Fruit fly (Drosophila melanogaster) whole organism, embryonic: ENCODE data around the gene NijC.
"Not testable (repeated sequence)": the region's sequence is repeated elsewhere in the genome, so short reads cannot be mapped to it uniquely, and the experiment has no call there.

Source experiments
- Aef1 ChIP-seq: fragments of 200-800 bp; sonication (Bioruptor generic); IDR thresholded peaks from 3 replicates; pipeline ENCODE4 v1.3.6; 2022; ENCODE audit warnings: missing biosample characterization, missing genetic modification characterization
- Atf-2 ChIP-seq: fragments of 200-800 bp; sonication (Bioruptor generic); optimal IDR thresholded peaks from 2 replicates; lab custom pipeline; 2016; ENCODE audit warnings: missing biosample characterization, missing genetic modification characterization
- BEAF-32 ChIP-seq: fragments of 200-800 bp; sonication (Bioruptor generic); optimal IDR thresholded peaks from 3 replicates; lab custom pipeline; 2017; ENCODE audit warnings: missing biosample characterization, missing genetic modification characterization, mild to moderate bottlenecking, moderate library complexity, missing genetic modification reagents
- CG1024 ChIP-seq: fragments of 200-800 bp; sonication (Bioruptor generic); IDR thresholded peaks from 2 replicates; pipeline ENCODE4 v1.3.6; 2022; ENCODE audit warnings: missing biosample characterization, missing genetic modification characterization
- CG10366 ChIP-seq: fragments of 200-800 bp; sonication (Bioruptor generic); IDR thresholded peaks from 2 replicates; pipeline ENCODE4 v1.3.6; 2022; ENCODE audit warnings: missing biosample characterization, missing genetic modification characterization
- CG11093 ChIP-seq: fragments of 200-800 bp; sonication (Bioruptor generic); IDR thresholded peaks from 3 replicates; pipeline ENCODE4 v1.3.6; 2022; ENCODE audit warnings: missing biosample characterization, missing genetic modification characterization
- CG11247 ChIP-seq: fragments of 200-800 bp; sonication (Bioruptor generic); IDR thresholded peaks from 2 replicates; pipeline ENCODE4 v1.3.6; 2022; ENCODE audit warnings: missing biosample characterization, missing genetic modification characterization
- CG14441 ChIP-seq: fragments of 200-800 bp; sonication (Bioruptor generic); IDR thresholded peaks from 2 replicates; pipeline ENCODE4 v1.3.6; 2022; ENCODE audit warnings: missing biosample characterization, missing genetic modification characterization
- CG14667 ChIP-seq: fragments of 200-800 bp; sonication (Bioruptor generic); IDR thresholded peaks from 2 replicates; pipeline ENCODE4 v1.3.6; 2022; ENCODE audit warnings: missing biosample characterization, missing genetic modification characterization
- CG17802 ChIP-seq: fragments of 200-800 bp; sonication (Bioruptor generic); optimal IDR thresholded peaks from 2 replicates; lab custom pipeline; 2018; ENCODE audit warnings: missing biosample characterization, mild to moderate bottlenecking, missing genetic modification characterization, moderate library complexity
- CG30020 ChIP-seq: fragments of 200-800 bp; optimal IDR thresholded peaks from 2 replicates; lab custom pipeline; 2019; ENCODE audit warnings: missing biosample characterization, mild to moderate bottlenecking, missing genetic modification characterization, moderate library complexity
- CG33213 ChIP-seq: fragments of 200-800 bp; sonication (Bioruptor generic); optimal IDR thresholded peaks from 3 replicates; lab custom pipeline; 2016; ENCODE audit warnings: missing biosample characterization, missing genetic modification characterization
- CG3847 ChIP-seq: fragments of 200-800 bp; sonication (Bioruptor generic); IDR thresholded peaks from 2 replicates; pipeline ENCODE4 v1.3.6; 2022; ENCODE audit warnings: missing biosample characterization, missing genetic modification characterization
- CG6272 ChIP-seq: fragments of 200-800 bp; sonication (Bioruptor generic); IDR thresholded peaks from 2 replicates; pipeline ENCODE4 v1.3.6; 2022; ENCODE audit warnings: missing biosample characterization, missing genetic modification characterization
- CG8359 ChIP-seq: fragments of 200-800 bp; sonication (Bioruptor generic); optimal IDR thresholded peaks from 2 replicates; lab custom pipeline; 2017; ENCODE audit warnings: missing biosample characterization, mild to moderate bottlenecking, missing genetic modification characterization, borderline replicate concordance
- CG9797 ChIP-seq: fragments of 200-800 bp; sonication (Bioruptor generic); optimal IDR thresholded peaks from 3 replicates; lab custom pipeline; 2018; ENCODE audit warnings: missing biosample characterization, mild to moderate bottlenecking, missing genetic modification characterization
- CoRest ChIP-seq: fragments of 200-800 bp; sonication (Bioruptor generic); optimal IDR thresholded peaks from 3 replicates; lab custom pipeline; 2018; ENCODE audit warnings: missing biosample characterization, mild to moderate bottlenecking, missing genetic modification characterization, moderate library complexity
- Dfd ChIP-seq, 2 experiments: fragments of >200 bp; optimal IDR thresholded peaks; 2 replicates each; lab custom pipeline; 2017; ENCODE audit warnings: missing biosample characterization in 2 of 2, missing genetic modification characterization in 2 of 2
- Dref ChIP-seq: fragments of 200-800 bp; sonication (Bioruptor generic); IDR thresholded peaks from 2 replicates; pipeline ENCODE4 v1.3.6; 2022; ENCODE audit warnings: missing biosample characterization, missing genetic modification characterization
- Gug ChIP-seq: fragments of 200-800 bp; sonication (Bioruptor generic); IDR thresholded peaks from 4 replicates; pipeline ENCODE4 v1.3.6; 2022; ENCODE audit warnings: missing biosample characterization, missing genetic modification characterization
- H2.0 ChIP-seq: fragments of 200-800 bp; sonication (Bioruptor generic); IDR thresholded peaks from 2 replicates; pipeline ENCODE4 v1.3.6; 2022; ENCODE audit warnings: missing biosample characterization, missing genetic modification characterization
- Hr3 ChIP-seq: fragments of 200-800 bp; sonication (Bioruptor generic); optimal IDR thresholded peaks from 3 replicates; lab custom pipeline; 2016; ENCODE audit warnings: missing biosample characterization, missing genetic modification characterization
- Hr78 ChIP-seq, 2 experiments: fragments of 200-800 bp in 1 of 2; fragments of >200 bp in 1 of 2; sonication (Bioruptor generic) in 1 of 2; optimal IDR thresholded peaks; 2 replicates each; lab custom pipeline; 2017 to 2019; ENCODE audit warnings: missing biosample characterization in 2 of 2, missing genetic modification characterization in 2 of 2, mild to moderate bottlenecking in 1 of 2, moderate library complexity in 1 of 2
- Lhr ChIP-seq: fragments of 200-800 bp; sonication (Bioruptor generic); optimal IDR thresholded peaks from 3 replicates; lab custom pipeline; 2017; ENCODE audit warnings: mild to moderate bottlenecking, missing biosample characterization, missing genetic modification reagents, missing genetic modification characterization
- MBD-R2 ChIP-seq: fragments of 200-800 bp; sonication (Bioruptor generic); IDR thresholded peaks from 2 replicates; pipeline ENCODE4 v1.3.6; 2022; ENCODE audit warnings: missing biosample characterization, missing genetic modification characterization
- Med ChIP-seq: fragments of 200-800 bp; sonication (Bioruptor generic); peaks from one replicate; lab custom pipeline; 2016; ENCODE audit warnings: missing biosample characterization, missing genetic modification characterization, mild to moderate bottlenecking, inconsistent platforms, moderate library complexity
- Ptx1 ChIP-seq: fragments of 200-800 bp; sonication (Bioruptor generic); IDR thresholded peaks from 2 replicates; pipeline ENCODE4 v1.3.6; 2022; ENCODE audit warnings: missing biosample characterization, missing genetic modification characterization
- Rfx ChIP-seq: fragments of 200-800 bp; sonication (Bioruptor generic); IDR thresholded peaks from 2 replicates; pipeline ENCODE4 v1.3.6; 2022; ENCODE audit warnings: missing biosample characterization, missing genetic modification characterization
- Rx ChIP-seq: fragments of 200-800 bp; sonication (Bioruptor generic); IDR thresholded peaks from 2 replicates; pipeline ENCODE4 v1.3.6; 2022; ENCODE audit warnings: missing biosample characterization, missing genetic modification characterization
- Sry-δ ChIP-seq: fragments of 200-800 bp; sonication (Bioruptor generic); optimal IDR thresholded peaks from 2 replicates; lab custom pipeline; 2016; ENCODE audit warnings: missing biosample characterization, missing genetic modification characterization
- ase ChIP-seq: fragments of 200-800 bp; sonication (Bioruptor generic); IDR thresholded peaks from 3 replicates; pipeline ENCODE4 v1.3.6; 2022; ENCODE audit warnings: missing biosample characterization, missing genetic modification characterization
- dimm ChIP-seq: fragments of 200-800 bp; sonication (Bioruptor generic); IDR thresholded peaks from 2 replicates; pipeline ENCODE4 v1.3.6; 2022; ENCODE audit warnings: missing biosample characterization, missing genetic modification characterization
- dysf ChIP-seq: fragments of 200-800 bp; sonication (Bioruptor generic); IDR thresholded peaks from 3 replicates; pipeline ENCODE4 v1.3.6; 2022; ENCODE audit warnings: missing biosample characterization, missing genetic modification characterization
- jumu ChIP-seq: fragments of 200-800 bp; sonication (Bioruptor generic); optimal IDR thresholded peaks from 3 replicates; lab custom pipeline; 2016; ENCODE audit warnings: missing biosample characterization, missing genetic modification characterization
- lola ChIP-seq, 3 experiments: fragments of >200 bp in 2 of 3; fragments of 200-800 bp in 1 of 3; sonication (Bioruptor generic) in 1 of 3; optimal IDR thresholded peaks; 2 replicates each; lab custom pipeline; 2017 to 2019; ENCODE audit warnings: missing biosample characterization in 3 of 3, missing genetic modification characterization in 3 of 3, mild to moderate bottlenecking in 1 of 3, moderate library complexity in 1 of 3
- mam ChIP-seq: fragments of 200-800 bp; sonication (Bioruptor generic); optimal IDR thresholded peaks from 3 replicates; lab custom pipeline; 2016; ENCODE audit warnings: missing biosample characterization, missing genetic modification characterization
- nmo ChIP-seq: fragments of 200-800 bp; sonication (Bioruptor generic); optimal IDR thresholded peaks from 2 replicates; lab custom pipeline; 2018; ENCODE audit warnings: missing biosample characterization, mild to moderate bottlenecking, missing genetic modification characterization, moderate library complexity
- phol ChIP-seq: fragments of 200-800 bp; sonication (Bioruptor generic); optimal IDR thresholded peaks from 3 replicates; lab custom pipeline; 2018; ENCODE audit warnings: missing biosample characterization, mild to moderate bottlenecking, missing genetic modification characterization, moderate library complexity
- pnt ChIP-seq: fragments of 200-800 bp; sonication (Bioruptor generic); optimal IDR thresholded peaks from 3 replicates; lab custom pipeline; 2016; ENCODE audit warnings: missing biosample characterization, missing genetic modification characterization
- prd ChIP-seq, 3 experiments: fragments of >200 bp in 2 of 3; fragments of 200-800 bp in 1 of 3; sonication (Bioruptor generic) in 1 of 3; optimal IDR thresholded peaks in 2 of 3; IDR thresholded peaks in 1 of 3; 2 replicates in 2 of 3; 3 replicates in 1 of 3; pipeline versions ENCODE4 v1.3.6 to Lab custom; 2017 to 2022; ENCODE audit warnings: missing biosample characterization in 1 of 3, missing genetic modification characterization in 1 of 3
- pum ChIP-seq: fragments of 200-800 bp; sonication (Bioruptor generic); optimal IDR thresholded peaks from 2 replicates; lab custom pipeline; 2016; ENCODE audit warnings: missing biosample characterization, missing genetic modification characterization
- ranshi ChIP-seq: fragments of 200-800 bp; sonication (Bioruptor generic); IDR thresholded peaks from 2 replicates; pipeline ENCODE4 v1.3.6; 2022; ENCODE audit warnings: missing biosample characterization, missing genetic modification characterization
- row ChIP-seq: fragments of 200-800 bp; sonication (Bioruptor generic); IDR thresholded peaks from 3 replicates; pipeline ENCODE4 v1.3.6; 2022; ENCODE audit warnings: missing biosample characterization, missing genetic modification characterization
- sisA ChIP-seq: fragments of 200-800 bp; sonication (Bioruptor generic); IDR thresholded peaks from 2 replicates; pipeline ENCODE4 v1.3.6; 2022; ENCODE audit warnings: missing biosample characterization, missing genetic modification characterization
- ttk ChIP-seq: fragments of 200-800 bp; sonication (Bioruptor generic); IDR thresholded peaks from 2 replicates; pipeline ENCODE4 v2.1.2; 2022; ENCODE audit warnings: missing biosample characterization, missing genetic modification characterization
- vvl ChIP-seq: fragments of 200-800 bp; sonication (Bioruptor generic); IDR thresholded peaks from 2 replicates; pipeline ENCODE4 v1.3.6; 2022; ENCODE audit warnings: missing biosample characterization, missing genetic modification characterization
- zfh1 ChIP-seq: fragments of 200-800 bp; sonication (Bioruptor generic); IDR thresholded peaks from 3 replicates; pipeline ENCODE4 v1.3.6; 2022; ENCODE audit warnings: missing biosample characterization, missing genetic modification characterization

Gene NijC

DNA sequence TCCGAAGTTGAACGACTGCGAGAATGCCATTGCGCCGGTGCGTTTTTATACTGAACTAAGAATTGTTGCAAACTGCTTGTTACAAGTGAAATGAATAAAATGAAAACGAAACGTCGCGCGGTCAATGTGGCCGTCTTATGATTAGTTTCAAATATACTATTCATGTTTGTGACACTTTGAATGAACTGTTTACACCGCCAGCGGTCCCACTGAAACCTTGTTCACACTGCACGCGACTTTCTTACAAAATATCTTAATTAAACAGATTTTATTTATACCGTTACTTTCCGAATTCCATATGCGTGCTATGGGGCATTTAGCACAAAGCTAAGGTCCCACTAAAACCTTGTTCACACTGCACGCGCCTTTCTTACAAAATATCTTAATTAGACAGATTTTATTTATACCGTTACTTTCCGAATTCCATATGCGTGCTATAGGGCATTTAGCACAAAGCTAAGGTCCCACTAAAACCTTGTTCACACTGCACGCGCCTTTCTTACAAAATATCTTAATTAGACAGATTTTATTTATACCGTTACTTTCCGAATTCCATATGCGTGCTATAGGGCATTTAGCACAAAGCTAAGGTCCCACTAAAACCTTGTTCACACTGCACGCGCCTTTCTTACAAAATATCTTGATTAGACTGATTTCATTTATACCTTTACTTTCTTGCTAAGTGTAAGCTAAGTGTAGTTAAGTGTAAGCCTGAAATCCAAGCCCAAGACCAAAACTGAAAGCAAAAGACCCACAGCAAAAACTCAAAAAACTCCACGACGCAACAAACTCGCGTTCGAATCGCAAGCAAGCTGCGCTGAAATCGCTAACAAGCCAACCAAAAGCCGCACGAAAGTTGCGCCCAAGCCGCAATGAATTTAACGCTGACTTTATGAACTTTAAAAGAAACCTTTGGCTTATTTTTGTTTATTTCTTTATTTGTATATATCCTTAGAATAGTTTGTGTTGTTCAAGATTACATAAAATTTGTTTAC is 17.5 kb downstream of the NijC start, which contains the start of gene PolQ (continued):
- TF ChIP-seq CG8359 (GFP tag; lab: Kevin White, UChicago) (peak; percentile 96), prd (GFP tag; IDR thresholded peaks at IDR 0.05; lab: Robert Waterston, UW) (peak; percentile 63; the same call in 1 of the 3 replicates), Gug (GFP tag; lab: Robert Waterston, UW) (peak; percentile 46; the same call in 2 of the 4 replicates), Aef1 (peak; percentile 39; the same call in 1 of the 3 replicates), CG14441 (GFP tag; lab: Robert Waterston, UW) (peak; percentile 30; the same call in 1 of the 2 replicates), pnt (GFP tag; lab: Kevin White, UChicago) (peak; percentile 22), CG11247 (GFP tag; lab: Robert Waterston, UW) (peak; percentile 50), MBD-R2 (GFP tag; lab: Robert Waterston, UW) (peak; percentile 71), CG30020 (tag; lab: Kevin White, UChicago) (peak; percentile 94), Hr3 (peak; percentile 6), Sry-δ (GFP tag; lab: Kevin White, UChicago) (peak; percentile 10), row (peak; percentile 74), Ptx1 (GFP tag; lab: Robert Waterston, UW) (peak; percentile 25; the same call in 1 of the 2 replicates), dimm (GFP tag; lab: Robert Waterston, UW) (peak; percentile 23; the same call in 1 of the 2 replicates), phol (tag; lab: Kevin White, UChicago) (peak; percentile 10), CoRest (tag; lab: Kevin White, UChicago) (peak; percentile 18), CG33213 (GFP tag; lab: Kevin White, UChicago) (peak; percentile 43), vvl (GFP tag; lab: Robert Waterston, UW) (peak; percentile 31; the same call in 1 of the 2 replicates), Lhr (GFP tag; lab: Kevin White, UChicago) (peak; percentile 96), Atf-2 (GFP tag; lab: Kevin White, UChicago) (peak; percentile 9), BEAF-32 (GFP tag; lab: Kevin White, UChicago) (peak; percentile 31), mam (GFP tag; lab: Kevin White, UChicago) (peak; percentile 29), Dfd (GFP tag; optimal IDR thresholded peaks at IDR 0.05; lab: Kevin White, UChicago) (peak in 1 of 2 experiments; percentile 97), CG14667 (GFP tag; lab: Robert Waterston, UW) (peak; percentile 23; the same call in 1 of the 2 replicates), CG11093 (GFP tag; lab: Robert Waterston, UW) (peak; percentile 46; the same call in 1 of the 3 replicates), Rx (peak; percentile 51), zfh1 (GFP tag; lab: Robert Waterston, UW) (peak; percentile 48; the same call in 1 of the 3 replicates), CG6272 (peak; percentile 43), sisA (GFP tag; lab: Robert Waterston, UW) (peak; percentile 60), ttk (peak; percentile 49; the same call in 1 of the 2 replicates), ranshi (peak; percentile 48; the same call in 1 of the 2 replicates), dysf (GFP tag; lab: Robert Waterston, UW) (0 out of 3 replicates have a peak, but pooled peaks have one; percentile 20), CG10366 (GFP tag; lab: Robert Waterston, UW) (peak; percentile 13; the same call in 1 of the 2 replicates), Dref (peak; percentile 33; the same call in 1 of the 2 replicates), CG1024 (peak; percentile 80), H2.0 (GFP tag; lab: Robert Waterston, UW) (0 out of 2 replicates have a peak, but pooled peaks have one; percentile 14), CG17802 (peak; percentile 69), Hr78 (GFP tag; optimal IDR thresholded peaks at IDR 0.05; lab: Kevin White, UChicago) (peak in 1 of 2 experiments; percentile 26), CG9797 (GFP tag; lab: Kevin White, UChicago) (peak; percentile 57), CG3847 (GFP tag; lab: Robert Waterston, UW) (peak; percentile 62), nmo (peak; percentile 36), lola (GFP tag; optimal IDR thresholded peaks at IDR 0.05; lab: Kevin White, UChicago) (peak in 1 of 3 experiments; percentile 90), jumu (GFP tag; lab: Kevin White, UChicago) (peak; percentile 19), Rfx (GFP tag; lab: Robert Waterston, UW) (peak; percentile 65), Med (peak; percentile 35), pum (peak; percentile 36), ase (GFP tag; lab: Robert Waterston, UW) (0 out of 3 replicates have a peak, but pooled peaks have one; percentile 44)
- TF ChIP-seq prd (optimal IDR thresholded peaks at IDR 0.05; lab: Kevin White, UChicago), result not testable (repeated sequence)
